Worm (Caenorhabditis elegans): ENCODE data around the gene C25E10.7.

Gene C25E10.7

ce11 chrV:9095613-9096317, 44.8 kb upstream of the C25E10.7 start, which contains the start of gene F21C10.10 (continued):
- TF ChIP-seq lag-1 (GFP tag; IDR thresholded peaks at IDR 0.05) (no peak), efl-1 (GFP tag; optimal IDR thresholded peaks at IDR 0.05) (no peak)

- TF ChIP-seq F39B2.1 (GFP tag; IDR thresholded peaks at IDR 0.05) = no peak
- TF ChIP-seq hlh-26 (GFP tag; conservative IDR thresholded peaks at IDR 0.05) = no peak
- peak in 1 of 3 experiments; percentile 1 for TF ChIP-seq lin-35 (GFP tag; optimal IDR thresholded peaks at IDR 0.05)
- no peak for TF ChIP-seq Y53G8AR.9 (GFP tag; conservative IDR thresholded peaks at IDR 0.05)
- TF ChIP-seq hmg-20 (GFP tag; IDR thresholded peaks at IDR 0.05) = no peak
Measured at ce11 chrV:9094976-9095375, 44.0 kb upstream of the C25E10.7 start.

ce11 chrV:9094060-9094628, 43.1 kb upstream of the C25E10.7 start:
- peak; percentile 44 for TF ChIP-seq K12H6.12 (tag; optimal IDR thresholded peaks at IDR 0.05)
- TF ChIP-seq hmg-1.2 (GFP tag; IDR thresholded peaks at IDR 0.05) = peak; percentile 25; the same call in 1 of the 2 replicates
- TF ChIP-seq ztf-28 (GFP tag; IDR thresholded peaks at IDR 0.05) = no peak
- no peak for TF ChIP-seq Y53F4B.3 (GFP tag; IDR thresholded peaks at IDR 0.05)
- TF ChIP-seq tlf-1 (GFP tag; optimal IDR thresholded peaks at IDR 0.05) = peak; percentile 27
- no peak for TF ChIP-seq C06A6.2 (GFP tag; conservative IDR thresholded peaks at IDR 0.05)
- no peak for TF ChIP-seq cebp-2 (GFP tag; IDR thresholded peaks at IDR 0.05)
- no peak for TF ChIP-seq dox-1 (GFP tag; IDR thresholded peaks at IDR 0.05)
- TF ChIP-seq gei-17 (GFP tag; optimal IDR thresholded peaks at IDR 0.05) = no peak
- TF ChIP-seq lin-40 (tag; optimal IDR thresholded peaks at IDR 0.05) = no peak
- no peak for TF ChIP-seq dpff-1 (tag; optimal IDR thresholded peaks at IDR 0.05)
- no peak for TF ChIP-seq rpc-1 (optimal IDR thresholded peaks at IDR 0.05)
- TF ChIP-seq rpc-1 (tag; optimal IDR thresholded peaks at IDR 0.05) = no peak
- no peak for TF ChIP-seq nhr-27 (tag; optimal IDR thresholded peaks at IDR 0.05)
- no peak for TF ChIP-seq lag-1 (GFP tag; IDR thresholded peaks at IDR 0.05)
- no peak for TF ChIP-seq snpc-4 (GFP tag; optimal IDR thresholded peaks at IDR 0.05)
- TF ChIP-seq snpc-4 (tag; optimal IDR thresholded peaks at IDR 0.05) = peak in 1 of 4 experiments; percentile 18
- TF ChIP-seq K11D2.4 (GFP tag; IDR thresholded peaks at IDR 0.05) = no peak
- TF ChIP-seq hlh-12 (tag; optimal IDR thresholded peaks at IDR 0.05) = no peak
- no peak for TF ChIP-seq zfh-2 (GFP tag; conservative IDR thresholded peaks at IDR 0.05)
- TF ChIP-seq T26A5.8 (tag; optimal IDR thresholded peaks at IDR 0.05) = no peak
- peak in 1 of 2 experiments; percentile 6 for TF ChIP-seq let-607 (tag; optimal IDR thresholded peaks at IDR 0.05)
- no peak for TF ChIP-seq F22D6.2 (tag; optimal IDR thresholded peaks at IDR 0.05)
- TF ChIP-seq egl-44 (GFP tag; IDR thresholded peaks at IDR 0.05) = no peak
- TF ChIP-seq ztf-22 (GFP tag; optimal IDR thresholded peaks at IDR 0.05) = no peak
- peak; percentile 50 for TF ChIP-seq attf-5 (GFP tag; optimal IDR thresholded peaks at IDR 0.05)
- TF ChIP-seq F10E7.11 (tag; optimal IDR thresholded peaks at IDR 0.05) = no peak
- TF ChIP-seq die-1 (tag; optimal IDR thresholded peaks at IDR 0.05) = no peak
- no peak for TF ChIP-seq ccch-3 (GFP tag; optimal IDR thresholded peaks at IDR 0.05)
- TF ChIP-seq let-526 (GFP tag; IDR thresholded peaks at IDR 0.05) = peak; percentile 41; the same call in 1 of the 2 replicates
- no peak for TF ChIP-seq athp-1 (tag; optimal IDR thresholded peaks at IDR 0.05)
- peak; percentile 47 for TF ChIP-seq tbp1 (GFP tag; optimal IDR thresholded peaks at IDR 0.05)
- TF ChIP-seq dpl-1 (GFP tag; optimal IDR thresholded peaks at IDR 0.05) = no peak
- TF ChIP-seq ztf-25 (GFP tag; IDR thresholded peaks at IDR 0.05) = no peak
- TF ChIP-seq aptf-2 (GFP tag; conservative IDR thresholded peaks at IDR 0.05) = no peak
- peak; percentile 46 for TF ChIP-seq nhr-80 (tag; optimal IDR thresholded peaks at IDR 0.05)
- TF ChIP-seq B0261.1 (tag; optimal IDR thresholded peaks at IDR 0.05) = no peak
- TF ChIP-seq him-1 (tag; optimal IDR thresholded peaks at IDR 0.05) = no peak
- no peak for TF ChIP-seq sdz-38 (tag; optimal IDR thresholded peaks at IDR 0.05)
